Fruit fly (Drosophila melanogaster): ENCODE measurements around the gene CG33189.
A peak's percentile ranks its signal among the peaks of the same experiment; 100 is the strongest.

DNA sequence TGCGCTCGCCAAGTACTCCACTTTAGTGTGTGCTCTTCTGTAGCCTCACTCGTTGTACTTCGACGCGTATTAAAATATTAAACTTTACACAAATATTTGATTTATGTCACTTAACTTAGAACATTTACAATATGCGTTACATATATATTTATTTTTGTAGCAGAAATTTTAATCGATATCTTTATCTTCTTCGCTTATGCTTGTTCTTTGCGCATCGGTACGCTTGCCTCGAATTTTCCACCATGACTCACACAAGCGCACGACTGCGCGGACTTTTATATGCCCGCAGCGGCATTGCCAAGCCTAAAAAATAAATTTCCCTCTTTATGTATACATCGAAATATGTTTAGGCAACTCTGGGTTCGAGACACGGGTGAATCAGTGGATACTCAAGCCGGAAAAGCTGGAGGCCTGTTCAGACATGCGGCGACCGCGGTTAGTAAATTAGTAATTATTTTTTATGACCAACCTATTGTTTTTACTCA, 39.9 kb upstream of the CG33189 start, which contains the start of gene aqz:
- TF ChIP-seq CG8478 (optimal IDR thresholded peaks at IDR 0.05) (no peak), CTCF (optimal IDR thresholded peaks at IDR 0.05) (peak; percentile 51 to 64)
